Fruit fly (Drosophila melanogaster) whole organism, prepupa: ENCODE results near the gene CG13675.

Source experiments
- CG16779 ChIP-seq: fragments of 200-800 bp; sonication (Bioruptor generic); optimal IDR thresholded peaks from 3 replicates; lab custom pipeline; 2017; ENCODE audit warnings: missing biosample characterization, mild to moderate bottlenecking, missing genetic modification characterization
- CG31627 ChIP-seq: fragments of 200-800 bp; sonication (Bioruptor generic); optimal IDR thresholded peaks from 3 replicates; lab custom pipeline; 2016; ENCODE audit warnings: missing biosample characterization, missing genetic modification characterization
- CG32006 ChIP-seq: fragments of 200-800 bp; sonication (Bioruptor generic); optimal IDR thresholded peaks from 3 replicates; lab custom pipeline; 2017; ENCODE audit warnings: missing biosample characterization, mild to moderate bottlenecking, missing genetic modification characterization
- CG6163 ChIP-seq: fragments of 200-800 bp; sonication (Bioruptor generic); IDR thresholded peaks from 3 replicates; pipeline ENCODE4 v1.3.6; 2022; ENCODE audit warnings: missing biosample characterization, missing genetic modification characterization
- CG8632 ChIP-seq: fragments of 200-800 bp; sonication (Bioruptor generic); optimal IDR thresholded peaks from 3 replicates; lab custom pipeline; 2016; ENCODE audit warnings: missing biosample characterization, missing genetic modification characterization
- Eip93F ChIP-seq: fragments of 200-800 bp; sonication (Bioruptor generic); optimal IDR thresholded peaks from 2 replicates; lab custom pipeline; 2016; ENCODE audit warnings: missing biosample characterization, mild to moderate bottlenecking, missing genetic modification characterization
- Ets21C ChIP-seq: fragments of 200-800 bp; sonication (Bioruptor generic); optimal IDR thresholded peaks from 3 replicates; lab custom pipeline; 2016; ENCODE audit warnings: missing biosample characterization, missing genetic modification characterization
- Hr39 ChIP-seq: fragments of 200-800 bp; sonication (Bioruptor generic); optimal IDR thresholded peaks from 2 replicates; lab custom pipeline; 2016; ENCODE audit warnings: missing biosample characterization, missing genetic modification characterization
- Hr4 ChIP-seq: fragments of 200-800 bp; sonication (Bioruptor generic); optimal IDR thresholded peaks from 3 replicates; lab custom pipeline; 2016; ENCODE audit warnings: missing biosample characterization, missing genetic modification characterization
- Lpt ChIP-seq: fragments of 200-800 bp; sonication (Bioruptor generic); optimal IDR thresholded peaks from 3 replicates; lab custom pipeline; 2016; ENCODE audit warnings: missing biosample characterization, missing genetic modification characterization
- fkh ChIP-seq: fragments of 200-800 bp; sonication (Bioruptor generic); optimal IDR thresholded peaks from 3 replicates; lab custom pipeline; 2017; ENCODE audit warnings: missing biosample characterization, mild to moderate bottlenecking, missing genetic modification characterization, moderate library complexity
- salr ChIP-seq, 2 experiments: fragments of 200-800 bp; sonication (Bioruptor generic); optimal IDR thresholded peaks; 3 replicates each; lab custom pipeline; 2016 to 2018; ENCODE audit warnings: missing biosample characterization in 2 of 2, missing genetic modification characterization in 2 of 2, mild to moderate bottlenecking in 1 of 2

- no peak for TF ChIP-seq CG6163 (GFP tag; lab: Robert Waterston, UW)
- no peak for TF ChIP-seq Eip93F (GFP tag; lab: Kevin White, UChicago)
- TF ChIP-seq Hr4 (GFP tag; lab: Kevin White, UChicago): no peak
- no peak for TF ChIP-seq Ets21C (GFP tag; lab: Kevin White, UChicago)
- TF ChIP-seq CG31627 (GFP tag; lab: Kevin White, UChicago): no peak
- no peak for TF ChIP-seq Hr39 (GFP tag; lab: Kevin White, UChicago)
- TF ChIP-seq CG16779 (tag; lab: Kevin White, UChicago): no peak
- TF ChIP-seq Lpt (GFP tag; lab: Kevin White, UChicago): no peak
- no peak for TF ChIP-seq CG8632 (GFP tag; lab: Kevin White, UChicago)
- no peak for TF ChIP-seq salr (GFP tag; optimal IDR thresholded peaks at IDR 0.05; lab: Kevin White, UChicago)
- no peak for TF ChIP-seq fkh (GFP tag; lab: Kevin White, UChicago)
- no peak for TF ChIP-seq CG32006 (GFP tag; lab: Kevin White, UChicago)
Observed at dm6 chr3L:8165436-8165835, at the start of gene CG13675.
